Worm (Caenorhabditis elegans): Measurements from ENCODE around the gene pms-2.

pms-2 gene

ce11 chrV:11535504-11536062 is 34.8 kb downstream of the pms-2 start (continued):
- TF ChIP-seq nhr-237 (tag; optimal IDR thresholded peaks at IDR 0.05), result no peak
- TF ChIP-seq nhr-47 (tag; optimal IDR thresholded peaks at IDR 0.05), result peak; percentile 0
- TF ChIP-seq ama-1 (optimal IDR thresholded peaks at IDR 0.05), result no peak
- TF ChIP-seq mab-9 (GFP tag; IDR thresholded peaks at IDR 0.05), result no peak
- TF ChIP-seq jun-1 (tag; optimal IDR thresholded peaks at IDR 0.05), result no peak
- no peak for TF ChIP-seq nhr-90 (tag; optimal IDR thresholded peaks at IDR 0.05; ENCODE audit: poor library complexity)
- TF ChIP-seq nhr-77 (tag; optimal IDR thresholded peaks at IDR 0.05), result no peak
- TF ChIP-seq nhr-85 (tag), result peak; percentile 34
- peak; percentile 10 for TF ChIP-seq mep-1 (tag; optimal IDR thresholded peaks at IDR 0.05)
- peak; percentile 67 for TF ChIP-seq rnt-1 (tag; optimal IDR thresholded peaks at IDR 0.05)
- TF ChIP-seq ceh-82 (tag; optimal IDR thresholded peaks at IDR 0.05), result no peak
- TF ChIP-seq skn-1 (tag; optimal IDR thresholded peaks at IDR 0.05), result no peak
- TF ChIP-seq snpc-4 (tag; optimal IDR thresholded peaks at IDR 0.05), result no peak
- TF ChIP-seq alr-1 (tag; optimal IDR thresholded peaks at IDR 0.05; ENCODE audit: borderline replicate concordance), result no peak
- TF ChIP-seq tbx-2 (tag; optimal IDR thresholded peaks at IDR 0.05), result no peak

ce11 chrV:11534495-11535189 is 35.8 kb downstream of the pms-2 start:
- TF ChIP-seq C34B4.2 (tag; optimal IDR thresholded peaks at IDR 0.05) (no peak), egl-13 (tag; optimal IDR thresholded peaks at IDR 0.05) (no peak), ces-1 (GFP tag; optimal IDR thresholded peaks at IDR 0.05) (no peak), blmp-1 (tag; optimal IDR thresholded peaks at IDR 0.05) (peak; percentile 99), hlh-4 (tag; optimal IDR thresholded peaks at IDR 0.05) (no peak), aly-2 (tag; optimal IDR thresholded peaks at IDR 0.05) (no peak), dpl-1 (GFP tag; optimal IDR thresholded peaks at IDR 0.05) (peak in 1 of 3 experiments; percentile 28), nhr-28 (tag; optimal IDR thresholded peaks at IDR 0.05) (no peak), ztf-4 (tag; optimal IDR thresholded peaks at IDR 0.05) (no peak), mep-1 (tag; optimal IDR thresholded peaks at IDR 0.05) (peak; percentile 11), nhr-19 (GFP tag; conservative IDR thresholded peaks at IDR 0.05) (peak; percentile 14), alr-1 (tag; optimal IDR thresholded peaks at IDR 0.05; ENCODE audit: borderline replicate concordance) (no peak), lsy-2 (tag; optimal IDR thresholded peaks at IDR 0.05) (peak in 1 of 2 experiments; percentile 43), fkh-8 (tag; optimal IDR thresholded peaks at IDR 0.05) (no peak), nhr-71 (tag; optimal IDR thresholded peaks at IDR 0.05) (peak; percentile 68), sox-4 (tag; optimal IDR thresholded peaks at IDR 0.05) (no peak), hpl-2 (GFP tag; optimal IDR thresholded peaks at IDR 0.05) (peak; percentile 21), ceh-8 (GFP tag; optimal IDR thresholded peaks at IDR 0.05) (no peak), ceh-90 (tag; optimal IDR thresholded peaks at IDR 0.05) (no peak), lin-35 (GFP tag; optimal IDR thresholded peaks at IDR 0.05) (peak in 1 of 2 experiments; percentile 71), tlp-1 (tag; optimal IDR thresholded peaks at IDR 0.05) (no peak), fkh-4 (tag; optimal IDR thresholded peaks at IDR 0.05; ENCODE audit: borderline replicate concordance) (no peak), hlh-17 (GFP tag; optimal IDR thresholded peaks at IDR 0.05; ENCODE audit: borderline replicate concordance) (no peak), nhr-77 (tag; optimal IDR thresholded peaks at IDR 0.05) (no peak), lin-15B (tag; optimal IDR thresholded peaks at IDR 0.05) (no peak), snu-23 (GFP tag; optimal IDR thresholded peaks at IDR 0.05) (peak; percentile 37), unc-62 (GFP tag; optimal IDR thresholded peaks at IDR 0.05) (no peak), swsn-7 (tag; optimal IDR thresholded peaks at IDR 0.05) (no peak), ceh-82 (tag; optimal IDR thresholded peaks at IDR 0.05) (no peak), efl-1 (optimal IDR thresholded peaks at IDR 0.05) (no peak), efl-1 (GFP tag; optimal IDR thresholded peaks at IDR 0.05 in 1 of 2) (peak in 1 of 2 experiments; percentile 78), ztf-11 (tag; optimal IDR thresholded peaks at IDR 0.05) (no peak), ceh-63 (GFP tag; optimal IDR thresholded peaks at IDR 0.05) (no peak), efl-3 (GFP tag; optimal IDR thresholded peaks at IDR 0.05) (no peak), aha-1 (tag; optimal IDR thresholded peaks at IDR 0.05) (no peak), mab-9 (GFP tag; IDR thresholded peaks at IDR 0.05) (no peak), lin-39 (tag; optimal IDR thresholded peaks at IDR 0.05) (no peak), nhr-11 (tag; optimal IDR thresholded peaks at IDR 0.05) (no peak), jun-1 (tag; optimal IDR thresholded peaks at IDR 0.05) (peak; percentile 11), egl-27 (tag; optimal IDR thresholded peaks at IDR 0.05) (no peak), ama-1 (optimal IDR thresholded peaks at IDR 0.05) (peak; percentile 65), lin-13 (GFP tag; optimal IDR thresholded peaks at IDR 0.05) (no peak)

Measured in whole organism, L1 larva.